Fruit fly (Drosophila melanogaster) whole organism, embryonic: Measurements from ENCODE around the gene CG10317.

Experiments used
- Bgb ChIP-seq: fragments of 200-800 bp; sonication (Bioruptor generic); IDR thresholded peaks from 2 replicates; pipeline ENCODE4 v1.3.6; 2022; ENCODE audit warnings: missing biosample characterization, missing genetic modification characterization; ENCODE audit not compliant: partially characterized antibody
- Blimp-1 ChIP-seq: fragments of 200-800 bp; sonication (Bioruptor generic); optimal IDR thresholded peaks from 3 replicates; lab custom pipeline; 2018; ENCODE audit warnings: missing biosample characterization, missing genetic modification characterization, mild to moderate bottlenecking, moderate library complexity, missing genetic modification reagents
- CG1024 ChIP-seq: fragments of 200-800 bp; sonication (Bioruptor generic); IDR thresholded peaks from 2 replicates; pipeline ENCODE4 v1.3.6; 2022; ENCODE audit warnings: missing biosample characterization, missing genetic modification characterization
- CG10321 ChIP-seq: fragments of 200-800 bp; sonication (Bioruptor generic); IDR thresholded peaks from 2 replicates; pipeline ENCODE4 v1.3.6; 2022; ENCODE audit warnings: missing biosample characterization, missing genetic modification characterization
- CG10654 ChIP-seq: fragments of 200-800 bp; sonication (Bioruptor generic); optimal IDR thresholded peaks from 2 replicates; lab custom pipeline; 2016; ENCODE audit warnings: missing biosample characterization, missing genetic modification characterization
- CG12391 ChIP-seq: fragments of 200-800 bp; sonication (Bioruptor generic); optimal IDR thresholded peaks from 3 replicates; lab custom pipeline; 2018; ENCODE audit warnings: missing biosample characterization, mild to moderate bottlenecking, missing genetic modification characterization, moderate library complexity
- CG13894 ChIP-seq: fragments of 200-800 bp; sonication (Bioruptor generic); optimal IDR thresholded peaks from 3 replicates; lab custom pipeline; 2018; ENCODE audit warnings: missing biosample characterization, mild to moderate bottlenecking, missing genetic modification characterization, moderate library complexity
- CG15011 ChIP-seq: fragments of 200-800 bp; sonication (Bioruptor generic); optimal IDR thresholded peaks from 3 replicates; lab custom pipeline; 2018; ENCODE audit warnings: missing biosample characterization, mild to moderate bottlenecking, missing genetic modification characterization
- CG1832 ChIP-seq: fragments of 200-800 bp; sonication (Bioruptor generic); optimal IDR thresholded peaks from 2 replicates; lab custom pipeline; 2017; ENCODE audit warnings: missing biosample characterization, mild to moderate bottlenecking, missing genetic modification characterization, inconsistent platforms
- CG18619 ChIP-seq: fragments of 200-800 bp; sonication (Bioruptor generic); optimal IDR thresholded peaks from 3 replicates; lab custom pipeline; 2017; ENCODE audit warnings: missing biosample characterization, mild to moderate bottlenecking, missing genetic modification characterization
- CG2202 ChIP-seq: fragments of 200-800 bp; sonication (Bioruptor generic); optimal IDR thresholded peaks from 2 replicates; lab custom pipeline; 2018; ENCODE audit warnings: missing biosample characterization, mild to moderate bottlenecking, missing genetic modification characterization
- CG31224 ChIP-seq: fragments of 200-800 bp; sonication (Bioruptor generic); IDR thresholded peaks from 2 replicates; pipeline ENCODE4 v1.3.6; 2022; ENCODE audit warnings: missing biosample characterization, missing genetic modification characterization
- CG4617 ChIP-seq: fragments of 200-800 bp; sonication (Bioruptor generic); optimal IDR thresholded peaks from 3 replicates; lab custom pipeline; 2016; ENCODE audit warnings: missing biosample characterization, missing genetic modification characterization, borderline replicate concordance
- CG7987 ChIP-seq: fragments of 200-800 bp; sonication (Bioruptor generic); optimal IDR thresholded peaks from 2 replicates; lab custom pipeline; 2018; ENCODE audit warnings: missing biosample characterization, mild to moderate bottlenecking, missing genetic modification characterization, moderate library complexity
- CG9932 ChIP-seq: fragments of 200-800 bp; sonication (Bioruptor generic); IDR thresholded peaks from 2 replicates; pipeline ENCODE4 v1.3.6; 2022; ENCODE audit warnings: missing biosample characterization, missing genetic modification characterization
- Elba2 ChIP-seq: fragments of 200-800 bp; sonication (Bioruptor generic); optimal IDR thresholded peaks from 3 replicates; lab custom pipeline; 2016; ENCODE audit warnings: missing biosample characterization, missing genetic modification characterization
- Fer2 ChIP-seq: fragments of 200-800 bp; sonication (Bioruptor generic); optimal IDR thresholded peaks from 2 replicates; lab custom pipeline; 2018; ENCODE audit warnings: missing biosample characterization, mild to moderate bottlenecking, missing genetic modification characterization, moderate library complexity
- H15 ChIP-seq: fragments of 200-800 bp; sonication (Bioruptor generic); IDR thresholded peaks from 3 replicates; pipeline ENCODE4 v1.3.6; 2022; ENCODE audit warnings: missing biosample characterization, missing genetic modification characterization
- H2.0 ChIP-seq: fragments of 200-800 bp; sonication (Bioruptor generic); IDR thresholded peaks from 2 replicates; pipeline ENCODE4 v1.3.6; 2022; ENCODE audit warnings: missing biosample characterization, missing genetic modification characterization
- Hmr ChIP-seq: fragments of 200-800 bp; sonication (Bioruptor generic); optimal IDR thresholded peaks from 3 replicates; lab custom pipeline; 2017; ENCODE audit warnings: mild to moderate bottlenecking, missing biosample characterization, missing genetic modification reagents, missing genetic modification characterization
- Hmx ChIP-seq: fragments of 200-800 bp; sonication (Bioruptor generic); optimal IDR thresholded peaks from 2 replicates; lab custom pipeline; 2016; ENCODE audit warnings: missing biosample characterization, missing genetic modification characterization
- Nf-YB ChIP-seq: fragments of 200-800 bp; sonication (Bioruptor generic); optimal IDR thresholded peaks from 3 replicates; lab custom pipeline; 2019; ENCODE audit warnings: missing biosample characterization, mild to moderate bottlenecking, missing genetic modification characterization, moderate library complexity
- Nf-YC ChIP-seq: fragments of 200-800 bp; optimal IDR thresholded peaks from 3 replicates; lab custom pipeline; 2019; ENCODE audit warnings: missing biosample characterization, mild to moderate bottlenecking, missing genetic modification characterization, moderate library complexity
- Opbp ChIP-seq: fragments of 200-800 bp; sonication (Bioruptor generic); IDR thresholded peaks from 3 replicates; pipeline ENCODE4 v1.3.6; 2022; ENCODE audit warnings: missing biosample characterization, missing genetic modification characterization; ENCODE audit not compliant: partially characterized antibody
- Rx ChIP-seq: fragments of 200-800 bp; sonication (Bioruptor generic); IDR thresholded peaks from 2 replicates; pipeline ENCODE4 v1.3.6; 2022; ENCODE audit warnings: missing biosample characterization, missing genetic modification characterization
- Sry-β ChIP-seq: fragments of 200-800 bp; sonication (Bioruptor generic); optimal IDR thresholded peaks from 2 replicates; lab custom pipeline; 2018; ENCODE audit warnings: missing biosample characterization, mild to moderate bottlenecking, missing genetic modification characterization, moderate library complexity
- Sry-δ ChIP-seq: fragments of 200-800 bp; sonication (Bioruptor generic); optimal IDR thresholded peaks from 2 replicates; lab custom pipeline; 2016; ENCODE audit warnings: missing biosample characterization, missing genetic modification characterization
- bbx ChIP-seq: fragments of 200-800 bp; sonication (Bioruptor generic); IDR thresholded peaks from 2 replicates; pipeline ENCODE4 v1.3.6; 2022; ENCODE audit warnings: missing biosample characterization, missing genetic modification characterization; ENCODE audit not compliant: partially characterized antibody
- cg ChIP-seq: fragments of 200-800 bp; sonication (Bioruptor generic); optimal IDR thresholded peaks from 3 replicates; lab custom pipeline; 2019; ENCODE audit warnings: missing biosample characterization, mild to moderate bottlenecking, missing genetic modification characterization, moderate library complexity
- chinmo ChIP-seq: fragments of 200-800 bp; sonication (Bioruptor generic); IDR thresholded peaks from 4 replicates; pipeline ENCODE4 v1.3.6; 2022; ENCODE audit warnings: missing biosample characterization, missing genetic modification characterization; ENCODE audit not compliant: partially characterized antibody
- chm ChIP-seq: fragments of 200-800 bp; sonication (Bioruptor generic); IDR thresholded peaks from 2 replicates; pipeline ENCODE4 v1.3.6; 2022; ENCODE audit warnings: missing biosample characterization, missing genetic modification characterization
- fd3F ChIP-seq: fragments of 200-800 bp; sonication (Bioruptor generic); optimal IDR thresholded peaks from 2 replicates; lab custom pipeline; 2018; ENCODE audit warnings: missing biosample characterization, mild to moderate bottlenecking, missing genetic modification characterization, moderate library complexity
- gcm ChIP-seq: fragments of 200-800 bp; sonication (Bioruptor generic); optimal IDR thresholded peaks from 2 replicates; lab custom pipeline; 2019; ENCODE audit warnings: missing biosample characterization, mild to moderate bottlenecking, missing genetic modification characterization, moderate library complexity
- gem ChIP-seq: fragments of 200-800 bp; sonication (Bioruptor generic); optimal IDR thresholded peaks from 2 replicates; lab custom pipeline; 2019; ENCODE audit warnings: missing biosample characterization, mild to moderate bottlenecking, missing genetic modification characterization, moderate library complexity
- grn ChIP-seq: fragments of 200-800 bp; sonication (Bioruptor generic); optimal IDR thresholded peaks from 3 replicates; lab custom pipeline; 2017; ENCODE audit warnings: missing biosample characterization, missing genetic modification characterization
- maf-S ChIP-seq: fragments of 200-800 bp; sonication (Bioruptor generic); optimal IDR thresholded peaks from 2 replicates; lab custom pipeline; 2016; ENCODE audit warnings: missing biosample characterization, missing genetic modification characterization
- pb ChIP-seq: fragments of 200-800 bp; sonication (Bioruptor generic); optimal IDR thresholded peaks from 3 replicates; lab custom pipeline; 2016; ENCODE audit warnings: missing biosample characterization, missing genetic modification characterization
- peb ChIP-seq: fragments of 200-800 bp; sonication (Bioruptor generic); IDR thresholded peaks from 2 replicates; pipeline ENCODE4 v1.3.6; 2022; ENCODE audit warnings: missing biosample characterization, missing genetic modification characterization
- pfk ChIP-seq: fragments of 200-800 bp; sonication (Bioruptor generic); optimal IDR thresholded peaks from 2 replicates; lab custom pipeline; 2018; ENCODE audit warnings: missing biosample characterization, mild to moderate bottlenecking, missing genetic modification characterization, moderate library complexity
- phol ChIP-seq: fragments of 200-800 bp; sonication (Bioruptor generic); optimal IDR thresholded peaks from 3 replicates; lab custom pipeline; 2018; ENCODE audit warnings: missing biosample characterization, mild to moderate bottlenecking, missing genetic modification characterization, moderate library complexity
- shn ChIP-seq: fragments of 200-800 bp; sonication (Bioruptor generic); optimal IDR thresholded peaks from 3 replicates; lab custom pipeline; 2016; ENCODE audit warnings: missing biosample characterization, missing genetic modification characterization
- sqz ChIP-seq: fragments of 200-800 bp; sonication (Bioruptor generic); optimal IDR thresholded peaks from 3 replicates; lab custom pipeline; 2018; ENCODE audit warnings: missing biosample characterization, mild to moderate bottlenecking, missing genetic modification characterization
- ssp ChIP-seq: fragments of 200-800 bp; sonication (Bioruptor generic); IDR thresholded peaks from 2 replicates; pipeline ENCODE4 v1.3.6; 2022; ENCODE audit warnings: missing biosample characterization, missing genetic modification characterization
- ttk ChIP-seq: fragments of 200-800 bp; sonication (Bioruptor generic); IDR thresholded peaks from 2 replicates; pipeline ENCODE4 v2.1.2; 2022; ENCODE audit warnings: missing biosample characterization, missing genetic modification characterization
- z ChIP-seq: fragments of 200-800 bp; sonication (Bioruptor generic); IDR thresholded peaks from 3 replicates; pipeline ENCODE4 v1.3.6; 2022; ENCODE audit warnings: missing biosample characterization, missing genetic modification characterization

Gene CG10317

dm6 chr3R:16370433-16370832 lies at the start of gene CG10317:
Gene CG10317, minus strand, starts transcription at chr3R:16370533.
- TF ChIP-seq CG2202 (tag; lab: Kevin White, UChicago): no peak
- no peak for TF ChIP-seq pb (GFP tag; lab: Kevin White, UChicago)
- TF ChIP-seq CG18619 (GFP tag; lab: Kevin White, UChicago): no peak
- TF ChIP-seq H15: no peak
- TF ChIP-seq Sry-δ (GFP tag; lab: Kevin White, UChicago): no peak
- no peak for TF ChIP-seq CG10654
- TF ChIP-seq Elba2 (GFP tag; lab: Kevin White, UChicago): no peak

dm6 chr3R:16416508-16416907 lies 46.2 kb upstream of the CG10317 start:
- TF ChIP-seq maf-S (GFP tag; lab: Kevin White, UChicago): no peak
- no peak for TF ChIP-seq Fer2 (tag; lab: Kevin White, UChicago)
- TF ChIP-seq CG4617: no peak
- no peak for TF ChIP-seq chm (GFP tag; lab: Robert Waterston, UW)
- TF ChIP-seq peb: no peak
- no peak for TF ChIP-seq Sry-β (GFP tag; lab: Kevin White, UChicago)
- TF ChIP-seq gcm (GFP tag; lab: Kevin White, UChicago): no peak
- no peak for TF ChIP-seq Blimp-1 (GFP tag; lab: Kevin White, UChicago)
- TF ChIP-seq, all 482 proteins: peak for 0

- TF ChIP-seq Nf-YB (peak; percentile 93), shn (GFP tag; lab: Kevin White, UChicago) (no peak), CG1024 (no peak), CG12391 (no peak), z (GFP tag; lab: Robert Waterston, UW) (peak; percentile 99), ttk (GFP tag; lab: Robert Waterston, UW) (no peak), ssp (GFP tag; lab: Robert Waterston, UW) (no peak), chinmo (0 out of 4 replicates have a peak, but pooled peaks have one; percentile 38), Hmx (no peak), gem (tag; lab: Kevin White, UChicago) (no peak), chm (GFP tag; lab: Robert Waterston, UW) (no peak), cg (peak; percentile 47), CG9932 (GFP tag; lab: Robert Waterston, UW) (no peak), Hmr (GFP tag; lab: Kevin White, UChicago) (no peak), CG31224 (GFP tag; lab: Robert Waterston, UW) (no peak), Bgb (GFP tag; lab: Robert Waterston, UW) (0 out of 2 replicates have a peak, but pooled peaks have one; percentile 21), phol (tag; lab: Kevin White, UChicago) (peak; percentile 42), grn (GFP tag; lab: Kevin White, UChicago) (no peak), fd3F (GFP tag; lab: Kevin White, UChicago) (no peak), pfk (GFP tag; lab: Kevin White, UChicago) (peak; percentile 93), CG7987 (GFP tag; lab: Kevin White, UChicago) (no peak), Opbp (GFP tag; lab: Robert Waterston, UW) (peak; percentile 51; the same call in 1 of the 3 replicates), CG10321 (GFP tag; lab: Robert Waterston, UW) (peak; percentile 79), sqz (GFP tag; lab: Kevin White, UChicago) (no peak), H2.0 (GFP tag; lab: Robert Waterston, UW) (no peak), Nf-YC (peak; percentile 92), CG15011 (no peak), Rx (GFP tag; lab: Robert Waterston, UW) (no peak), CG13894 (tag; lab: Kevin White, UChicago) (no peak), CG1832 (GFP tag; lab: Kevin White, UChicago) (peak; percentile 43), bbx (GFP tag; lab: Robert Waterston, UW) (peak; percentile 46; the same call in 1 of the 2 replicates)
- TF ChIP-seq, all 482 proteins: peak for 12
Observed at dm6 chr3R:16413734-16414133, 43.4 kb upstream of the CG10317 start.
